Worm (Caenorhabditis elegans) whole organism, mixed stage, embryonic: ENCODE results near the gene cbs-2.
A peak's percentile ranks its signal among the peaks of the same experiment; 100 is the strongest.

ENCODE experiments used
- M03D4.4 ChIP-seq: sonication (generic microtip); optimal IDR thresholded peaks from 2 replicates; lab custom pipeline; 2017; ENCODE audit warnings: mild to moderate bottlenecking, missing genetic modification characterization, missing compliant biosample characterization
- bed-3 ChIP-seq: fragments of 200-800 bp; sonication (Bioruptor generic); optimal IDR thresholded peaks from 3 replicates; lab custom pipeline; 2018; ENCODE audit warnings: mild to moderate bottlenecking, missing genetic modification characterization, moderate library complexity, missing compliant biosample characterization
- blmp-1 ChIP-seq: fragments of 150-350 bp; optimal IDR thresholded peaks from 2 replicates; lab custom pipeline; 2014; ENCODE audit warnings: missing biosample characterization, missing genetic modification characterization
- ceh-39 ChIP-seq: fragments of 150-350 bp; optimal IDR thresholded peaks from 2 replicates; lab custom pipeline; 2014; ENCODE audit warnings: missing biosample characterization, missing genetic modification characterization
- ceh-43 ChIP-seq: fragments of 200-800 bp; sonication (Bioruptor generic); optimal IDR thresholded peaks from 2 replicates; lab custom pipeline; 2018; ENCODE audit warnings: mild to moderate bottlenecking, missing genetic modification characterization, moderate library complexity, missing compliant biosample characterization
- ceh-83 ChIP-seq: fragments of 200-800 bp; sonication (Bioruptor generic); optimal IDR thresholded peaks from 2 replicates; lab custom pipeline; 2018; ENCODE audit warnings: mild to moderate bottlenecking, missing genetic modification characterization, missing compliant biosample characterization
- ces-1 ChIP-seq: fragments of 150-350 bp; optimal IDR thresholded peaks from 2 replicates; lab custom pipeline; 2014; ENCODE audit warnings: missing biosample characterization, missing genetic modification reagents, missing genetic modification characterization
- cnd-1 ChIP-seq: fragments of 200-800 bp; sonication (Bioruptor generic); optimal IDR thresholded peaks from 2 replicates; lab custom pipeline; 2018; ENCODE audit warnings: mild to moderate bottlenecking, missing genetic modification characterization, missing compliant biosample characterization
- elt-1 ChIP-seq: sonication (generic microtip); optimal IDR thresholded peaks from 2 replicates; lab custom pipeline; 2017; ENCODE audit warnings: missing genetic modification characterization, mild to moderate bottlenecking, missing compliant biosample characterization, antibody characterized with exemption, moderate library complexity, borderline replicate concordance; ENCODE audit not compliant: insufficient read depth
- elt-3 ChIP-seq: fragments of 150-350 bp; optimal IDR thresholded peaks from 2 replicates; lab custom pipeline; 2014; ENCODE audit warnings: missing biosample characterization, missing genetic modification characterization
- flh-1 ChIP-seq: fragments of 200-800 bp; sonication (Bioruptor generic); optimal IDR thresholded peaks from 2 replicates; lab custom pipeline; 2018; ENCODE audit warnings: mild to moderate bottlenecking, missing genetic modification characterization, moderate library complexity, missing compliant biosample characterization
- hlh-1 ChIP-seq: fragments of 150-350 bp; optimal IDR thresholded peaks from 2 replicates; lab custom pipeline; 2014; ENCODE audit warnings: missing biosample characterization, missing genetic modification reagents, missing genetic modification characterization
- lin-13 ChIP-seq: fragments of 150-350 bp; optimal IDR thresholded peaks from 2 replicates; lab custom pipeline; 2014; ENCODE audit warnings: missing biosample characterization, missing genetic modification characterization
- lin-32 ChIP-seq: fragments of 200-800 bp; sonication (Bioruptor generic); optimal IDR thresholded peaks from 2 replicates; lab custom pipeline; 2018; ENCODE audit warnings: mild to moderate bottlenecking, missing genetic modification characterization, missing compliant biosample characterization
- lsy-2 ChIP-seq: fragments of 150-350 bp; optimal IDR thresholded peaks from 2 replicates; lab custom pipeline; 2014; ENCODE audit warnings: missing biosample characterization, missing genetic modification characterization
- mab-5 ChIP-seq: fragments of 150-350 bp; optimal IDR thresholded peaks from 2 replicates; lab custom pipeline; 2014; ENCODE audit warnings: missing biosample characterization, missing genetic modification characterization
- mep-1 ChIP-seq: fragments of 150-350 bp; optimal IDR thresholded peaks from 2 replicates; lab custom pipeline; 2017; ENCODE audit warnings: missing biosample characterization, missing genetic modification reagents, missing genetic modification characterization, inconsistent platforms
- mls-2 ChIP-seq: sonication (generic microtip); optimal IDR thresholded peaks from 2 replicates; lab custom pipeline; 2016; ENCODE audit warnings: mild to moderate bottlenecking, missing genetic modification characterization, moderate library complexity, missing compliant biosample characterization
- nhr-12 ChIP-seq: fragments of 150-350 bp; optimal IDR thresholded peaks from 2 replicates; lab custom pipeline; 2014; ENCODE audit warnings: missing biosample characterization, missing genetic modification characterization
- nhr-2 ChIP-seq: fragments of 150-350 bp; optimal IDR thresholded peaks from 2 replicates; lab custom pipeline; 2014; ENCODE audit warnings: missing biosample characterization, missing genetic modification characterization
- nhr-237 ChIP-seq: fragments of 150-350 bp; optimal IDR thresholded peaks from 2 replicates; lab custom pipeline; 2014; ENCODE audit warnings: missing biosample characterization, missing genetic modification characterization
- nhr-28 ChIP-seq: fragments of 150-350 bp; optimal IDR thresholded peaks from 2 replicates; lab custom pipeline; 2014; ENCODE audit warnings: missing biosample characterization, missing genetic modification characterization
- nhr-76 ChIP-seq: sonication (generic microtip); optimal IDR thresholded peaks from 2 replicates; lab custom pipeline; 2017; ENCODE audit warnings: missing biosample characterization, missing genetic modification characterization
- pha-4 ChIP-seq: fragments of 150-350 bp; optimal IDR thresholded peaks from 2 replicates; lab custom pipeline; 2018; ENCODE audit warnings: missing biosample characterization, missing genetic modification reagents, missing genetic modification characterization
- sem-2 ChIP-seq: fragments of 200-800 bp; sonication (Bioruptor generic); optimal IDR thresholded peaks from 2 replicates; lab custom pipeline; 2018; ENCODE audit warnings: mild to moderate bottlenecking, missing genetic modification characterization, missing compliant biosample characterization
- snpc-4 ChIP-seq: fragments of 150-350 bp; optimal IDR thresholded peaks from 2 replicates; lab custom pipeline; 2014; ENCODE audit warnings: missing biosample characterization, missing genetic modification characterization
- sptf-1 ChIP-seq: sonication (generic microtip); optimal IDR thresholded peaks from 2 replicates; lab custom pipeline; 2017; ENCODE audit warnings: mild to moderate bottlenecking, missing genetic modification characterization, moderate library complexity, missing compliant biosample characterization
- tbx-8 ChIP-seq: fragments of 200-800 bp; sonication (Bioruptor generic); optimal IDR thresholded peaks from 2 replicates; lab custom pipeline; 2018; ENCODE audit warnings: mild to moderate bottlenecking, missing genetic modification characterization, moderate library complexity, missing compliant biosample characterization
- unc-120 ChIP-seq: sonication (generic microtip); optimal IDR thresholded peaks from 2 replicates; lab custom pipeline; 2017; ENCODE audit warnings: missing genetic modification characterization, missing compliant biosample characterization; ENCODE audit not compliant: poor library complexity, severe bottlenecking
- unc-39 ChIP-seq: fragments of 150-350 bp; optimal IDR thresholded peaks from 2 replicates; lab custom pipeline; 2014; ENCODE audit warnings: missing biosample characterization, missing genetic modification characterization
- unc-62 ChIP-seq: fragments of 150-350 bp; optimal IDR thresholded peaks from 2 replicates; lab custom pipeline; 2014; ENCODE audit warnings: missing biosample characterization, missing genetic modification reagents, missing genetic modification characterization
- ztf-11 ChIP-seq: fragments of 150-350 bp; optimal IDR thresholded peaks from 2 replicates; lab custom pipeline; 2014; ENCODE audit warnings: missing biosample characterization, missing genetic modification characterization

The cbs-2 gene

ce11 chrII:2189357-2189756 lies 34.0 kb downstream of the cbs-2 start, which contains the start of gene mtq-2:
Gene mtq-2 (minus strand): TSS chrII:2189457.
- TF ChIP-seq unc-62 (GFP tag; lab: Kevin White, UChicago) (no peak), nhr-76 (tag; lab: Kevin White, UChicago) (no peak), sptf-1 (tag; lab: Kevin White, UChicago) (no peak)

DNA sequence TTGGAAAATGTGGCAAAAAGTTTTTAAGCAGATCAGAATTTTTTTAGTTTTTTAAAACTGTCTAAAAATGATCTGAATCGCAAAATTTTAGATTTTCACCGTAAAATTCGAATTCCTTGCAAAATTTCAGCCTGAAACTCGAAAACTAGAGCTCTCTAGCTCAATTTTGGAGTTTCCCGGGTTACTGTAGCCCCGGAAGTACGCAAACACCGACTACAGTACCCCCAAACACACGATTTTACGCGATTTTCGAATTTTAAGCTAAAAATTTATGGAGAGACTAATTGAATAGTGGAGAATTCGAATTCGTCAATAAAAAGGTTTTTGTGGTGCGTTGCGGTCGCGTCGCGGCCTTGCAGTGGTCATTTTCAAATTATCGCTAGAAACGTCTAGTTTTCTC lies 36.6 kb downstream of the cbs-2 start:
- TF ChIP-seq unc-120 (tag; lab: Kevin White, UChicago) (no peak), pha-4 (tag; lab: Kevin White, UChicago) (no peak), lsy-2 (tag; lab: Kevin White, UChicago) (peak; percentile 64), ces-1 (GFP tag; lab: Kevin White, UChicago) (no peak)

ce11 chrII:2186329-2186728 lies 37.0 kb downstream of the cbs-2 start, which contains the start of gene gba-2:
Gene gba-2 (minus strand): TSS chrII:2186434.
- TF ChIP-seq sem-2 (GFP tag; lab: Kevin White, UChicago) (no peak), ces-1 (GFP tag; lab: Kevin White, UChicago) (no peak), M03D4.4 (no peak), blmp-1 (no peak), flh-1 (GFP tag; lab: Kevin White, UChicago) (no peak), unc-120 (tag; lab: Kevin White, UChicago) (no peak), ceh-43 (no peak), nhr-237 (tag; lab: Kevin White, UChicago) (no peak), ceh-83 (GFP tag; lab: Kevin White, UChicago) (no peak)

ce11 chrII:2177735-2178134 lies 45.6 kb downstream of the cbs-2 start:
- no peak for TF ChIP-seq nhr-12 (tag; lab: Kevin White, UChicago)
- no peak for TF ChIP-seq nhr-76 (tag; lab: Kevin White, UChicago)
- no peak for TF ChIP-seq blmp-1
- TF ChIP-seq unc-120 (tag; lab: Kevin White, UChicago): no peak
- no peak for TF ChIP-seq nhr-237 (tag; lab: Kevin White, UChicago)
- no peak for TF ChIP-seq snpc-4 (tag; lab: Kevin White, UChicago)
- no peak for TF ChIP-seq cnd-1 (tag; lab: Kevin White, UChicago)
- TF ChIP-seq unc-39 (tag; lab: Kevin White, UChicago): no peak
- TF ChIP-seq ztf-11 (tag; lab: Kevin White, UChicago): no peak
- no peak for TF ChIP-seq mab-5 (tag; lab: Kevin White, UChicago)
- no peak for TF ChIP-seq nhr-28
- TF ChIP-seq elt-1: no peak
- no peak for TF ChIP-seq bed-3 (GFP tag; lab: Kevin White, UChicago)
- TF ChIP-seq pha-4 (tag; lab: Kevin White, UChicago): no peak
- no peak for TF ChIP-seq elt-3 (tag; lab: Kevin White, UChicago)
- no peak for TF ChIP-seq sem-2 (GFP tag; lab: Kevin White, UChicago)
- TF ChIP-seq tbx-8 (GFP tag; lab: Kevin White, UChicago): no peak
- no peak for TF ChIP-seq nhr-2 (tag; lab: Kevin White, UChicago)
- no peak for TF ChIP-seq lin-32 (GFP tag; lab: Kevin White, UChicago)

DNA sequence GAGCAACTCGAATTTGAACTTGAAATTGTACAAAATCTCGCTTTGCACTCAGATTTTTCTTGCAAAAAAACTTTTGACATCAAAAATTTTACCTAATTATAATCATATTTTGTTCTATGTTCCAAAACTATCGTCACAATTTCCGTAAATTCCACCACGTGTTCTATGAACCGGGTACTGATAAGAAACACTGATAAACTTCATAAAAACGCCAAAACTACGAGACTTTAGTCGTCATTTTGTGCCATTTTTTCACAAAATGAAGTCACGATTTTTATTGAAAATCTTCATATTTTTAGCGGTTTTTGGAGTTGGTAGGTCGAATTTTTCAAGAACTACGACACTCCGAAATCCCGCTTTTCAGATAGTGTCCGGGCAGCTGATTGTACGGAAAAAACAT lies 46.7 kb downstream of the cbs-2 start, which contains the start of gene gba-1:
Gene gba-1 (plus strand): TSS at position 54 of the 400 bp plus-strand sequence.
- TF ChIP-seq elt-3 (tag; lab: Kevin White, UChicago): no peak
- no peak for TF ChIP-seq M03D4.4
- TF ChIP-seq bed-3 (GFP tag; lab: Kevin White, UChicago): no peak
- no peak for TF ChIP-seq nhr-237 (tag; lab: Kevin White, UChicago)
- TF ChIP-seq mep-1 (tag; lab: Kevin White, UChicago): no peak
- TF ChIP-seq pha-4 (tag; lab: Kevin White, UChicago): no peak
- no peak for TF ChIP-seq ces-1 (GFP tag; lab: Kevin White, UChicago)

- no peak for TF ChIP-seq pha-4 (tag; lab: Kevin White, UChicago)
- TF ChIP-seq unc-120 (tag; lab: Kevin White, UChicago): no peak
- TF ChIP-seq nhr-28: no peak
- no peak for TF ChIP-seq hlh-1
- no peak for TF ChIP-seq nhr-2 (tag; lab: Kevin White, UChicago)
- no peak for TF ChIP-seq ceh-39 (tag; lab: Kevin White, UChicago)
- no peak for TF ChIP-seq lin-32 (GFP tag; lab: Kevin White, UChicago)
- no peak for TF ChIP-seq nhr-76 (tag; lab: Kevin White, UChicago)
- no peak for TF ChIP-seq mls-2 (tag; lab: Kevin White, UChicago)
- TF ChIP-seq blmp-1: no peak
- no peak for TF ChIP-seq flh-1 (GFP tag; lab: Kevin White, UChicago)
- no peak for TF ChIP-seq sem-2 (GFP tag; lab: Kevin White, UChicago)
- TF ChIP-seq lin-13 (tag; lab: Kevin White, UChicago): no peak
- no peak for TF ChIP-seq ceh-83 (GFP tag; lab: Kevin White, UChicago)
- TF ChIP-seq cnd-1 (tag; lab: Kevin White, UChicago): no peak
- no peak for TF ChIP-seq ztf-11 (tag; lab: Kevin White, UChicago)
- TF ChIP-seq nhr-237 (tag; lab: Kevin White, UChicago): no peak
Observed at ce11 chrII:2175367-2175766, 48.0 kb downstream of the cbs-2 start, which contains the start of gene C33C12.7. Gene C33C12.7 (minus strand): TSS chrII:2175467.
